Fruit fly (Drosophila melanogaster) whole organism, embryonic: Measurements from ENCODE around the gene CG4820.
A peak's percentile ranks its signal among the peaks of the same experiment; 100 is the strongest.

Source experiments
- B-H2 ChIP-seq: fragments of 200-800 bp; sonication (Bioruptor generic); optimal IDR thresholded peaks from 2 replicates; lab custom pipeline; 2018; ENCODE audit warnings: missing biosample characterization, mild to moderate bottlenecking, missing genetic modification characterization
- Blimp-1 ChIP-seq: fragments of 200-800 bp; sonication (Bioruptor generic); optimal IDR thresholded peaks from 3 replicates; lab custom pipeline; 2018; ENCODE audit warnings: missing biosample characterization, missing genetic modification characterization, mild to moderate bottlenecking, moderate library complexity, missing genetic modification reagents
- CG11398 ChIP-seq: fragments of 200-800 bp; sonication (Bioruptor generic); optimal IDR thresholded peaks from 2 replicates; lab custom pipeline; 2016; ENCODE audit warnings: missing biosample characterization, missing genetic modification characterization
- CG11695 ChIP-seq: fragments of 200-800 bp; sonication (Bioruptor generic); IDR thresholded peaks from 3 replicates; pipeline ENCODE4 v1.3.6; 2022; ENCODE audit warnings: missing biosample characterization, missing genetic modification characterization
- CG11696 ChIP-seq: fragments of 200-800 bp; sonication (Bioruptor generic); IDR thresholded peaks from 2 replicates; pipeline ENCODE4 v1.3.6; 2022; ENCODE audit warnings: missing biosample characterization, missing genetic modification characterization
- CG11723 ChIP-seq: fragments of 200-800 bp; sonication (Bioruptor generic); optimal IDR thresholded peaks from 2 replicates; lab custom pipeline; 2017; ENCODE audit warnings: missing biosample characterization, mild to moderate bottlenecking, missing genetic modification characterization
- CG12299 ChIP-seq: fragments of 200-800 bp; sonication (Bioruptor generic); optimal IDR thresholded peaks from 2 replicates; lab custom pipeline; 2018; ENCODE audit warnings: missing biosample characterization, mild to moderate bottlenecking, missing genetic modification characterization
- CG13775 ChIP-seq: fragments of 200-800 bp; sonication (Bioruptor generic); optimal IDR thresholded peaks from 3 replicates; lab custom pipeline; 2017; ENCODE audit warnings: missing biosample characterization, mild to moderate bottlenecking, missing genetic modification characterization
- CG15479 ChIP-seq: fragments of 200-800 bp; sonication (Bioruptor generic); optimal IDR thresholded peaks from 3 replicates; lab custom pipeline; 2019; ENCODE audit warnings: missing biosample characterization, mild to moderate bottlenecking, missing genetic modification characterization, moderate library complexity
- CG17912 ChIP-seq: fragments of 200-800 bp; sonication (Bioruptor generic); optimal IDR thresholded peaks from 2 replicates; lab custom pipeline; 2018; ENCODE audit warnings: missing biosample characterization, mild to moderate bottlenecking, missing genetic modification characterization
- CG32767 ChIP-seq: fragments of 200-800 bp; sonication (Bioruptor generic); IDR thresholded peaks from 2 replicates; pipeline ENCODE4 v1.3.6; 2022; ENCODE audit warnings: missing biosample characterization, missing genetic modification characterization
- CG3407 ChIP-seq: fragments of 200-800 bp; sonication (Bioruptor generic); optimal IDR thresholded peaks from 2 replicates; lab custom pipeline; 2018; ENCODE audit warnings: missing biosample characterization, mild to moderate bottlenecking, missing genetic modification characterization
- CG34224 ChIP-seq: fragments of 200-800 bp; sonication (Bioruptor generic); IDR thresholded peaks from 3 replicates; pipeline ENCODE4 v1.3.6; 2022; ENCODE audit warnings: missing biosample characterization, missing genetic modification characterization; ENCODE audit not compliant: partially characterized antibody
- CG3995 ChIP-seq: fragments of 200-800 bp; sonication (Bioruptor generic); optimal IDR thresholded peaks from 3 replicates; lab custom pipeline; 2016; ENCODE audit warnings: missing biosample characterization, missing genetic modification characterization
- CG43689 ChIP-seq: fragments of 200-800 bp; sonication (Bioruptor generic); IDR thresholded peaks from 2 replicates; pipeline ENCODE4 v1.3.6; 2022; ENCODE audit warnings: missing biosample characterization, missing genetic modification characterization
- CG4424 ChIP-seq: fragments of 200-800 bp; sonication (Bioruptor generic); optimal IDR thresholded peaks from 3 replicates; lab custom pipeline; 2016; ENCODE audit warnings: missing biosample characterization, missing genetic modification characterization
- CG6654 ChIP-seq: fragments of 200-800 bp; sonication (Bioruptor generic); optimal IDR thresholded peaks from 2 replicates; lab custom pipeline; 2017; ENCODE audit warnings: missing biosample characterization, mild to moderate bottlenecking, missing genetic modification characterization
- CG6791 ChIP-seq: fragments of 200-800 bp; sonication (Bioruptor generic); IDR thresholded peaks from 3 replicates; pipeline ENCODE4 v1.3.6; 2022; ENCODE audit warnings: missing biosample characterization, missing genetic modification characterization; ENCODE audit not compliant: partially characterized antibody
- CG8089 ChIP-seq: fragments of 200-800 bp; sonication (Bioruptor generic); optimal IDR thresholded peaks from 3 replicates; lab custom pipeline; 2016; ENCODE audit warnings: missing biosample characterization, missing genetic modification characterization
- CG8359 ChIP-seq: fragments of 200-800 bp; sonication (Bioruptor generic); optimal IDR thresholded peaks from 2 replicates; lab custom pipeline; 2017; ENCODE audit warnings: missing biosample characterization, mild to moderate bottlenecking, missing genetic modification characterization, borderline replicate concordance
- CG9817 ChIP-seq: fragments of 200-800 bp; sonication (Bioruptor generic); optimal IDR thresholded peaks from 2 replicates; lab custom pipeline; 2018; ENCODE audit warnings: missing biosample characterization, mild to moderate bottlenecking, missing genetic modification characterization, moderate library complexity
- CkIIα-i1 ChIP-seq: fragments of 200-800 bp; sonication (Bioruptor generic); IDR thresholded peaks from 2 replicates; pipeline ENCODE4 v1.3.6; 2022; ENCODE audit warnings: missing biosample characterization, missing genetic modification characterization
- Dbx ChIP-seq: fragments of 200-800 bp; sonication (Bioruptor generic); IDR thresholded peaks from 3 replicates; pipeline ENCODE4 v1.3.6; 2022; ENCODE audit warnings: missing biosample characterization, missing genetic modification characterization
- Ets97D ChIP-seq: fragments of 200-800 bp; sonication (Bioruptor generic); optimal IDR thresholded peaks from 3 replicates; lab custom pipeline; 2016; ENCODE audit warnings: missing biosample characterization, missing genetic modification characterization
- GATAe ChIP-seq: fragments of 200-800 bp; sonication (Bioruptor generic); conservative IDR thresholded peaks from 2 replicates; pipeline ENCODE4 v1.3.6; 2022; ENCODE audit warnings: missing biosample characterization, missing genetic modification characterization
- HHEX ChIP-seq: fragments of 200-800 bp; sonication (Bioruptor generic); optimal IDR thresholded peaks from 3 replicates; lab custom pipeline; 2017; ENCODE audit warnings: missing biosample characterization, mild to moderate bottlenecking, missing genetic modification characterization, missing genetic modification reagents
- Sry-β ChIP-seq: fragments of 200-800 bp; sonication (Bioruptor generic); optimal IDR thresholded peaks from 2 replicates; lab custom pipeline; 2018; ENCODE audit warnings: missing biosample characterization, mild to moderate bottlenecking, missing genetic modification characterization, moderate library complexity
- Ssrp ChIP-seq: fragments of 200-800 bp; sonication (Bioruptor generic); optimal IDR thresholded peaks from 2 replicates; lab custom pipeline; 2018; ENCODE audit warnings: missing biosample characterization, mild to moderate bottlenecking, missing genetic modification characterization, moderate library complexity
- Usf ChIP-seq: fragments of 200-800 bp; sonication (Bioruptor generic); optimal IDR thresholded peaks from 2 replicates; lab custom pipeline; 2017; ENCODE audit warnings: missing genotype, missing biosample characterization, missing genetic modification characterization
- al ChIP-seq: fragments of 200-800 bp; sonication (Bioruptor generic); IDR thresholded peaks from 2 replicates; pipeline ENCODE4 v1.3.6; 2022; ENCODE audit warnings: missing biosample characterization, missing genetic modification characterization
- chif ChIP-seq, 2 experiments: fragments of 200-800 bp; sonication (Bioruptor generic); optimal IDR thresholded peaks; 3 replicates each; lab custom pipeline; 2016; ENCODE audit warnings: missing biosample characterization in 2 of 2, missing genetic modification characterization in 2 of 2
- chinmo ChIP-seq: fragments of 200-800 bp; sonication (Bioruptor generic); IDR thresholded peaks from 4 replicates; pipeline ENCODE4 v1.3.6; 2022; ENCODE audit warnings: missing biosample characterization, missing genetic modification characterization; ENCODE audit not compliant: partially characterized antibody
- dati ChIP-seq: fragments of 200-800 bp; sonication (Bioruptor generic); IDR thresholded peaks from 2 replicates; pipeline ENCODE4 v1.3.6; 2022; ENCODE audit warnings: missing biosample characterization, missing genetic modification characterization
- ems ChIP-seq: fragments of 200-800 bp; sonication (Bioruptor generic); optimal IDR thresholded peaks from 3 replicates; lab custom pipeline; 2016; ENCODE audit warnings: missing biosample characterization, missing genetic modification characterization
- fd64A ChIP-seq: fragments of 200-800 bp; sonication (Bioruptor generic); optimal IDR thresholded peaks from 3 replicates; lab custom pipeline; 2018; ENCODE audit warnings: missing biosample characterization, mild to moderate bottlenecking, missing genetic modification characterization
- ftz-f1 ChIP-seq: fragments of 200-800 bp; sonication (Bioruptor generic); optimal IDR thresholded peaks from 2 replicates; lab custom pipeline; 2016; ENCODE audit warnings: missing biosample characterization, missing genetic modification characterization
- gfzf ChIP-seq: fragments of 200-800 bp; sonication (Bioruptor generic); optimal IDR thresholded peaks from 2 replicates; lab custom pipeline; 2016; ENCODE audit warnings: missing biosample characterization, mild to moderate bottlenecking, missing genetic modification characterization, moderate library complexity
- gro ChIP-seq: fragments of 200-800 bp; sonication (Bioruptor generic); optimal IDR thresholded peaks from 2 replicates; lab custom pipeline; 2016; ENCODE audit warnings: missing biosample characterization, missing genetic modification characterization
- h ChIP-seq: fragments of >200 bp; optimal IDR thresholded peaks from 2 replicates; lab custom pipeline; 2017
- ind ChIP-seq: fragments of 200-800 bp; sonication (Bioruptor generic); optimal IDR thresholded peaks from 3 replicates; lab custom pipeline; 2016; ENCODE audit warnings: missing biosample characterization, missing genetic modification characterization
- jumu ChIP-seq: fragments of 200-800 bp; sonication (Bioruptor generic); optimal IDR thresholded peaks from 3 replicates; lab custom pipeline; 2016; ENCODE audit warnings: missing biosample characterization, missing genetic modification characterization
- kah ChIP-seq: fragments of 200-800 bp; sonication (Bioruptor generic); optimal IDR thresholded peaks from 2 replicates; lab custom pipeline; 2018; ENCODE audit warnings: missing biosample characterization, mild to moderate bottlenecking, missing genetic modification characterization
- mirr ChIP-seq: fragments of 200-800 bp; sonication (Bioruptor generic); optimal IDR thresholded peaks from 3 replicates; lab custom pipeline; 2018; ENCODE audit warnings: missing biosample characterization, mild to moderate bottlenecking, missing genetic modification characterization
- oc ChIP-seq: fragments of 200-800 bp; sonication (Bioruptor generic); optimal IDR thresholded peaks from 2 replicates; lab custom pipeline; 2018; ENCODE audit warnings: missing biosample characterization, mild to moderate bottlenecking, missing genetic modification characterization, moderate library complexity
- org-1 ChIP-seq: fragments of 200-800 bp; sonication (Bioruptor generic); optimal IDR thresholded peaks from 2 replicates; lab custom pipeline; 2017; ENCODE audit warnings: missing biosample characterization, missing genetic modification characterization
- phol ChIP-seq: fragments of 200-800 bp; sonication (Bioruptor generic); optimal IDR thresholded peaks from 3 replicates; lab custom pipeline; 2018; ENCODE audit warnings: missing biosample characterization, mild to moderate bottlenecking, missing genetic modification characterization, moderate library complexity
- tap ChIP-seq: fragments of 200-800 bp; optimal IDR thresholded peaks from 3 replicates; lab custom pipeline; 2019; ENCODE audit warnings: missing biosample characterization, mild to moderate bottlenecking, missing genetic modification characterization, moderate library complexity
- tio ChIP-seq: fragments of 200-800 bp; sonication (Bioruptor generic); optimal IDR thresholded peaks from 2 replicates; lab custom pipeline; 2017; ENCODE audit warnings: missing biosample characterization, missing genetic modification characterization, inconsistent platforms
- tup ChIP-seq: fragments of 200-800 bp; sonication (Bioruptor generic); optimal IDR thresholded peaks from 2 replicates; lab custom pipeline; 2016; ENCODE audit warnings: missing biosample characterization, mild to moderate bottlenecking, missing genetic modification characterization, moderate library complexity

CG4820 gene

DNA sequence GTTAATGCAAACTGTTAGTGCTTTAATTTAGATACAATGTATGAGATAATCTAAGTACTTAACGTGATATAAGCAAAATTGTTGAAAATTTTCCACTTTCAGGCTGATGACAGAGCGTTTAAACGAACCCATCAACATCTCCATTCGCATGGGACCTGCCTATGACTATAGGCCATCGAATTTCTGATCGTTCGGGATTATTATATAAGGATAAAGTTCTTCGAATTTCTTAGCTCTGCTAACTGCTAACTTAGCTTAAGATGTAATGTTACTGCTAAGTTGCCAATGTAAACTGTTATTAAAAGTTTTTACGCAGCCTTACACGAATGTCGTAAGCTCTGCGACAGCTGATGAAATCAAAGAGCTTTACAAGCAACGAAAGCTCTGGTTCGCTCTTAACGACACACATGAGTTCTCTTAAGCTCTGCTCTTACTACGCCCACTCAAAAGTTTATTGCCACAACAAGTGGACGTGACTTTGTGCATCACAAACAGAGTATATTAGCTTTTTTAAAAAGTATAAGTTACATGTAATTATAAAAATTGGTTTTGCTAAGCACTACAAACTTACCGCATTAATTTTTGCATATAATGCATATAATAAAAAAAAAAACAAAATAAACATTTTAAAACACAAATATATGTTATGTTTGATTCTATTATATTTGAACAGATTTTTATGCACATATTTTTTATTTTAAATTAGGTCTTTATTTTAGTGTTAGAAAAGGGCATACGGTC lies 19.5 kb upstream of the CG4820 start (continued):
- peak; percentile 85 for TF ChIP-seq jumu
- TF ChIP-seq mirr (GFP tag; lab: Kevin White, UChicago) = peak; percentile 68
- TF ChIP-seq tap (tag; lab: Kevin White, UChicago) = peak; percentile 89
- TF ChIP-seq GATAe (GFP tag; lab: Robert Waterston, UW) = peak; percentile 98
- TF ChIP-seq CG6791 (GFP tag; lab: Robert Waterston, UW) = no peak
- TF ChIP-seq phol (tag; lab: Kevin White, UChicago) = peak; percentile 99
- TF ChIP-seq gro (GFP tag; lab: Kevin White, UChicago) = peak; percentile 41
- no peak for TF ChIP-seq h
- peak; percentile 93 for TF ChIP-seq B-H2 (GFP tag; lab: Kevin White, UChicago)
- TF ChIP-seq CG11398 (GFP tag; lab: Kevin White, UChicago) = no peak
- TF ChIP-seq tup = peak; percentile 69
- peak; percentile 96 for TF ChIP-seq CG3407
- TF ChIP-seq CG9817 (tag; lab: Kevin White, UChicago) = peak; percentile 98
- TF ChIP-seq chif (GFP tag; optimal IDR thresholded peaks at IDR 0.05; lab: Kevin White, UChicago) = peak; percentile 69 to 88
- TF ChIP-seq CkIIα-i1 (GFP tag; lab: Robert Waterston, UW) = peak; percentile 87
- TF ChIP-seq CG11695 (GFP tag; lab: Robert Waterston, UW) = peak; percentile 99
- TF ChIP-seq Dbx (GFP tag; lab: Robert Waterston, UW) = peak; percentile 99
- peak; percentile 98 for TF ChIP-seq ind (GFP tag; lab: Kevin White, UChicago)
- peak; percentile 99 for TF ChIP-seq CG32767 (GFP tag; lab: Robert Waterston, UW)
- peak; percentile 63 for TF ChIP-seq CG8089 (GFP tag; lab: Kevin White, UChicago)
- TF ChIP-seq Sry-β = peak; percentile 64
- peak; percentile 86 for TF ChIP-seq CG11696 (GFP tag; lab: Robert Waterston, UW)
- peak; percentile 18 for TF ChIP-seq CG15479 (GFP tag; lab: Kevin White, UChicago)
- peak; percentile 90 for TF ChIP-seq ems (GFP tag; lab: Kevin White, UChicago)
- peak; percentile 85 for TF ChIP-seq Ets97D
- peak; percentile 100 for TF ChIP-seq Blimp-1
- peak; percentile 98 for TF ChIP-seq Usf (GFP tag; lab: Kevin White, UChicago)
- peak; percentile 98 for TF ChIP-seq CG13775 (GFP tag; lab: Kevin White, UChicago)
- peak; percentile 98 for TF ChIP-seq org-1 (GFP tag; lab: Kevin White, UChicago)
- peak; percentile 46 for TF ChIP-seq ftz-f1 (GFP tag; lab: Kevin White, UChicago)
- TF ChIP-seq CG12299 = peak; percentile 97
- TF ChIP-seq kah (GFP tag; lab: Kevin White, UChicago) = peak; percentile 97
- TF ChIP-seq oc (tag; lab: Kevin White, UChicago) = peak; percentile 97
- peak; percentile 3 for TF ChIP-seq gfzf (GFP tag; lab: Kevin White, UChicago)
- peak; percentile 93 for TF ChIP-seq CG8359 (GFP tag; lab: Kevin White, UChicago)
- peak; percentile 96 for TF ChIP-seq tio
- TF ChIP-seq CG3995 (GFP tag; lab: Kevin White, UChicago) = peak; percentile 81
- no peak for TF ChIP-seq CG34224 (GFP tag; lab: Robert Waterston, UW)
- TF ChIP-seq CG43689 = peak; percentile 95
- TF ChIP-seq dati (GFP tag; lab: Robert Waterston, UW) = peak; percentile 90
- peak; percentile 95 for TF ChIP-seq CG6654 (GFP tag; lab: Kevin White, UChicago)
- TF ChIP-seq CG17912 = peak; percentile 85
- TF ChIP-seq CG11723 (GFP tag; lab: Kevin White, UChicago) = peak; percentile 96
- TF ChIP-seq HHEX (GFP tag; lab: Kevin White, UChicago) = peak; percentile 98
- TF ChIP-seq Ssrp (tag; lab: Kevin White, UChicago) = peak; percentile 100
- peak; percentile 98 for TF ChIP-seq CG4424
- TF ChIP-seq fd64A (GFP tag; lab: Kevin White, UChicago) = peak; percentile 85
- peak; percentile 99 for TF ChIP-seq al (GFP tag; lab: Robert Waterston, UW)
- TF ChIP-seq chinmo (GFP tag; lab: Robert Waterston, UW) = peak; percentile 78; the same call in 2 of the 4 replicates
